Fruit fly (Drosophila melanogaster) whole organism, prepupa: ENCODE results near the gene Naa15-16.
A peak's percentile ranks its signal among the peaks of the same experiment; 100 is the strongest.

Source experiments
- Blimp-1 ChIP-seq: fragments of 200-800 bp; sonication (Bioruptor generic); optimal IDR thresholded peaks from 3 replicates; lab custom pipeline; 2017; ENCODE audit warnings: missing biosample characterization, missing genetic modification characterization, mild to moderate bottlenecking, moderate library complexity, missing genetic modification reagents
- CG10631 ChIP-seq: fragments of 200-800 bp; sonication (Bioruptor generic); optimal IDR thresholded peaks from 2 replicates; lab custom pipeline; 2016; ENCODE audit warnings: missing biosample characterization, missing genetic modification characterization
- CG10669 ChIP-seq: fragments of 200-800 bp; sonication (Bioruptor generic); optimal IDR thresholded peaks from 3 replicates; lab custom pipeline; 2018; ENCODE audit warnings: missing biosample characterization, mild to moderate bottlenecking, missing genetic modification characterization, moderate library complexity
- CG11294 ChIP-seq: fragments of 200-800 bp; sonication (Bioruptor generic); IDR thresholded peaks from 2 replicates; pipeline ENCODE4 v1.3.6; 2022; ENCODE audit warnings: missing biosample characterization, missing genetic modification characterization
- CG11902 ChIP-seq: fragments of 200-800 bp; sonication (Bioruptor generic); optimal IDR thresholded peaks from 3 replicates; lab custom pipeline; 2016; ENCODE audit warnings: missing biosample characterization, missing genetic modification characterization
- CG15336 ChIP-seq: fragments of 200-800 bp; sonication (Bioruptor generic); IDR thresholded peaks from 2 replicates; pipeline ENCODE4 v1.3.6; 2022; ENCODE audit warnings: missing biosample characterization, missing genetic modification characterization
- CG1621 ChIP-seq: fragments of 200-800 bp; sonication (Bioruptor generic); optimal IDR thresholded peaks from 3 replicates; lab custom pipeline; 2018; ENCODE audit warnings: missing biosample characterization, mild to moderate bottlenecking, missing genetic modification characterization
- CG3032 ChIP-seq: fragments of 200-800 bp; optimal IDR thresholded peaks from 2 replicates; lab custom pipeline; 2019; ENCODE audit warnings: missing biosample characterization, mild to moderate bottlenecking, missing genetic modification characterization, moderate library complexity
- CG31627 ChIP-seq: fragments of 200-800 bp; sonication (Bioruptor generic); optimal IDR thresholded peaks from 3 replicates; lab custom pipeline; 2016; ENCODE audit warnings: missing biosample characterization, missing genetic modification characterization
- CG32006 ChIP-seq: fragments of 200-800 bp; sonication (Bioruptor generic); optimal IDR thresholded peaks from 3 replicates; lab custom pipeline; 2017; ENCODE audit warnings: missing biosample characterization, mild to moderate bottlenecking, missing genetic modification characterization
- CG3919 ChIP-seq: fragments of 200-800 bp; sonication (Bioruptor generic); optimal IDR thresholded peaks from 3 replicates; lab custom pipeline; 2016; ENCODE audit warnings: missing biosample characterization, missing genetic modification characterization
- CG6276 ChIP-seq: fragments of 200-800 bp; sonication (Bioruptor generic); optimal IDR thresholded peaks from 2 replicates; lab custom pipeline; 2017; ENCODE audit warnings: missing biosample characterization, mild to moderate bottlenecking, missing genetic modification characterization
- CG6792 ChIP-seq: fragments of 200-800 bp; sonication (Bioruptor generic); optimal IDR thresholded peaks from 3 replicates; lab custom pipeline; 2016; ENCODE audit warnings: missing biosample characterization, missing genetic modification characterization
- CG6808 ChIP-seq: fragments of 200-800 bp; sonication (Bioruptor generic); optimal IDR thresholded peaks from 3 replicates; lab custom pipeline; 2017; ENCODE audit warnings: missing biosample characterization, missing genetic modification characterization, mild to moderate bottlenecking, moderate library complexity, missing genetic modification reagents
- CG6854 ChIP-seq: fragments of 200-800 bp; sonication (Bioruptor generic); optimal IDR thresholded peaks from 2 replicates; lab custom pipeline; 2017; ENCODE audit warnings: missing biosample characterization, mild to moderate bottlenecking, missing genetic modification characterization
- CG7368 ChIP-seq: fragments of 200-800 bp; sonication (Bioruptor generic); optimal IDR thresholded peaks from 3 replicates; lab custom pipeline; 2016; ENCODE audit warnings: missing biosample characterization, missing genetic modification characterization
- CG8119 ChIP-seq: fragments of 200-800 bp; sonication (Bioruptor generic); IDR thresholded peaks from 3 replicates; pipeline ENCODE4 v1.3.6; 2022; ENCODE audit warnings: missing biosample characterization, missing genetic modification characterization
- CG8319 ChIP-seq: fragments of 200-800 bp; sonication (Bioruptor generic); optimal IDR thresholded peaks from 3 replicates; lab custom pipeline; 2016; ENCODE audit warnings: missing biosample characterization, missing genetic modification characterization
- CG8632 ChIP-seq: fragments of 200-800 bp; sonication (Bioruptor generic); optimal IDR thresholded peaks from 3 replicates; lab custom pipeline; 2016; ENCODE audit warnings: missing biosample characterization, missing genetic modification characterization
- CG9139 ChIP-seq: fragments of 200-800 bp; sonication (Bioruptor generic); optimal IDR thresholded peaks from 3 replicates; lab custom pipeline; 2017; ENCODE audit warnings: missing biosample characterization, mild to moderate bottlenecking, missing genetic modification characterization
- Eip75B ChIP-seq: fragments of 200-800 bp; sonication (Bioruptor generic); optimal IDR thresholded peaks from 3 replicates; lab custom pipeline; 2016; ENCODE audit warnings: missing biosample characterization, missing genetic modification characterization
- Eip78C ChIP-seq: fragments of 200-800 bp; sonication (Bioruptor generic); peaks from one replicate; lab custom pipeline; 2016; ENCODE audit warnings: missing biosample characterization, missing genetic modification characterization
- Eip93F ChIP-seq: fragments of 200-800 bp; sonication (Bioruptor generic); optimal IDR thresholded peaks from 2 replicates; lab custom pipeline; 2016; ENCODE audit warnings: missing biosample characterization, mild to moderate bottlenecking, missing genetic modification characterization
- Ets96B ChIP-seq: fragments of 200-800 bp; optimal IDR thresholded peaks from 2 replicates; lab custom pipeline; 2019; ENCODE audit warnings: missing biosample characterization, mild to moderate bottlenecking, missing genetic modification characterization, moderate library complexity
- Gug ChIP-seq: fragments of 200-800 bp; sonication (Bioruptor generic); IDR thresholded peaks from 2 replicates; pipeline ENCODE4 v1.3.6; 2022; ENCODE audit warnings: missing biosample characterization, missing genetic modification characterization
- Hr38 ChIP-seq: sonication (Bioruptor generic); optimal IDR thresholded peaks from 2 replicates; lab custom pipeline; 2016; ENCODE audit warnings: missing biosample characterization, missing genetic modification characterization
- Hr4 ChIP-seq: fragments of 200-800 bp; sonication (Bioruptor generic); optimal IDR thresholded peaks from 3 replicates; lab custom pipeline; 2016; ENCODE audit warnings: missing biosample characterization, missing genetic modification characterization
- Met ChIP-seq: fragments of 200-800 bp; sonication (Bioruptor generic); optimal IDR thresholded peaks from 3 replicates; lab custom pipeline; 2016; ENCODE audit warnings: missing biosample characterization, missing genetic modification characterization
- OdsH ChIP-seq: fragments of 200-800 bp; sonication (Bioruptor generic); optimal IDR thresholded peaks from 3 replicates; lab custom pipeline; 2016; ENCODE audit warnings: missing biosample characterization, missing genetic modification characterization
- Smox ChIP-seq: fragments of 200-800 bp; sonication (Bioruptor generic); optimal IDR thresholded peaks from 3 replicates; lab custom pipeline; 2016; ENCODE audit warnings: missing biosample characterization, missing genetic modification characterization
- Sox102F ChIP-seq: fragments of 200-800 bp; sonication (Bioruptor generic); optimal IDR thresholded peaks from 2 replicates; lab custom pipeline; 2016; ENCODE audit warnings: missing biosample characterization, mild to moderate bottlenecking, missing genetic modification characterization
- Sox14 ChIP-seq: fragments of 200-800 bp; sonication (Bioruptor generic); optimal IDR thresholded peaks from 3 replicates; lab custom pipeline; 2016; ENCODE audit warnings: missing biosample characterization, missing genetic modification characterization
- Sox15 ChIP-seq: fragments of 200-800 bp; sonication (Bioruptor generic); optimal IDR thresholded peaks from 3 replicates; lab custom pipeline; 2016; ENCODE audit warnings: missing biosample characterization, missing genetic modification characterization
- achi ChIP-seq: fragments of 200-800 bp; sonication (Bioruptor generic); optimal IDR thresholded peaks from 3 replicates; lab custom pipeline; 2016; ENCODE audit warnings: missing biosample characterization, missing genetic modification characterization
- acj6 ChIP-seq: fragments of 200-800 bp; sonication (Bioruptor generic); optimal IDR thresholded peaks from 3 replicates; lab custom pipeline; 2016; ENCODE audit warnings: missing biosample characterization, missing genetic modification characterization
- cyc ChIP-seq: fragments of 200-800 bp; sonication (Bioruptor generic); optimal IDR thresholded peaks from 3 replicates; lab custom pipeline; 2016; ENCODE audit warnings: missing biosample characterization, missing genetic modification characterization
- dsx ChIP-seq: fragments of 200-800 bp; optimal IDR thresholded peaks from 3 replicates; lab custom pipeline; 2019; ENCODE audit warnings: missing biosample characterization, mild to moderate bottlenecking, missing genetic modification characterization, moderate library complexity; ENCODE audit not compliant: poor library complexity, severe bottlenecking
- esn ChIP-seq: fragments of 200-800 bp; sonication (Bioruptor generic); optimal IDR thresholded peaks from 2 replicates; lab custom pipeline; 2016; ENCODE audit warnings: missing biosample characterization, mild to moderate bottlenecking, missing genetic modification characterization, moderate library complexity
- fd85E ChIP-seq: fragments of 200-800 bp; sonication (Bioruptor generic); optimal IDR thresholded peaks from 3 replicates; lab custom pipeline; 2016; ENCODE audit warnings: missing biosample characterization, missing genetic modification characterization
- fkh ChIP-seq: fragments of 200-800 bp; sonication (Bioruptor generic); optimal IDR thresholded peaks from 3 replicates; lab custom pipeline; 2017; ENCODE audit warnings: missing biosample characterization, mild to moderate bottlenecking, missing genetic modification characterization, moderate library complexity
- lz ChIP-seq: fragments of 200-800 bp; sonication (Bioruptor generic); optimal IDR thresholded peaks from 3 replicates; lab custom pipeline; 2016; ENCODE audit warnings: missing biosample characterization, missing genetic modification characterization
- net ChIP-seq: fragments of 200-800 bp; sonication (Bioruptor generic); optimal IDR thresholded peaks from 3 replicates; lab custom pipeline; 2016; ENCODE audit warnings: missing biosample characterization, missing genetic modification characterization
- salr ChIP-seq, 2 experiments: fragments of 200-800 bp; sonication (Bioruptor generic); optimal IDR thresholded peaks; 3 replicates each; lab custom pipeline; 2016 to 2018; ENCODE audit warnings: missing biosample characterization in 2 of 2, missing genetic modification characterization in 2 of 2, mild to moderate bottlenecking in 1 of 2
- spab ChIP-seq: fragments of 200-800 bp; sonication (Bioruptor generic); optimal IDR thresholded peaks from 2 replicates; lab custom pipeline; 2017; ENCODE audit warnings: missing biosample characterization, mild to moderate bottlenecking, missing genetic modification characterization, missing genetic modification reagents
- ss ChIP-seq, 2 experiments: fragments of 200-800 bp; sonication (Bioruptor generic); optimal IDR thresholded peaks; 2 replicates in 1 of 2; 3 replicates in 1 of 2; lab custom pipeline; 2017 to 2018; ENCODE audit warnings: mild to moderate bottlenecking in 2 of 2, missing biosample characterization in 2 of 2, missing genetic modification characterization in 2 of 2, moderate library complexity in 1 of 2
- svp ChIP-seq: fragments of 200-800 bp; sonication (Bioruptor generic); peaks from one replicate; lab custom pipeline; 2016; ENCODE audit warnings: missing biosample characterization, missing genetic modification characterization
- topi ChIP-seq: fragments of 200-800 bp; sonication (Bioruptor generic); optimal IDR thresholded peaks from 3 replicates; lab custom pipeline; 2016; ENCODE audit warnings: missing biosample characterization, missing genetic modification characterization
- vri ChIP-seq: fragments of 200-800 bp; sonication (Bioruptor generic); optimal IDR thresholded peaks from 3 replicates; lab custom pipeline; 2016; ENCODE audit warnings: missing biosample characterization, mild to moderate bottlenecking, missing genetic modification characterization

Naa15-16 gene

dm6 chrX:19479869-19480326 is at the start of gene Naa15-16, which contains the start of gene mRpS14:
TSS of gene Naa15-16 (plus strand) at chrX:19479984.
TSS of gene mRpS14 (minus strand) at chrX:19480238.
- no peak for TF ChIP-seq ss (GFP tag; optimal IDR thresholded peaks at IDR 0.05; lab: Kevin White, UChicago)
- peak; percentile 74 for TF ChIP-seq dsx (GFP tag; lab: Kevin White, UChicago)
- peak; percentile 45 for TF ChIP-seq Sox14 (GFP tag; lab: Kevin White, UChicago)

DNA sequence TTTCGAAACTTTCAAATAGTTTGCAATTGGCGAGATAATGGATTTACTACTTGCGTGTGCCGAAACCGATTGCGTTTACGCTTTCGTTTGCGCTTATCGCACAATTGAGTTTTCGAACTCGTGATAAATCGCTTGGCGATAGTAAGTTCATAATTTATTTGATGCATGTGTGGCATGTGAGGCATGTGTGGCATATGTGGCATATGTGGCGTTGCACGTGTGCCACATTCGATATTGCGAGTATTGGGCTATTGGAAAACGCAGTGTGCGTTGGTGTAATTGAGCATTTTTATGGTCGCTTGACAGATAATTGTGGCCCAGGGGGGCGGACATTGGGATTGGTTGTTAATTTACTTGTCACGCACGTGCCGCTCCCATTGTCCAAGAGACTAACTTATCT is 46.0 kb upstream of the Naa15-16 start:
- TF ChIP-seq CG1621 (tag; lab: Kevin White, UChicago): no peak

dm6 chrX:19448297-19448696 is 31.5 kb upstream of the Naa15-16 start:
- TF ChIP-seq CG8319 (no peak), CG10631 (GFP tag; lab: Kevin White, UChicago) (no peak), Gug (GFP tag; lab: Robert Waterston, UW) (no peak), Smox (no peak), CG6276 (GFP tag; lab: Kevin White, UChicago) (no peak), fd85E (GFP tag; lab: Kevin White, UChicago) (no peak), CG11294 (GFP tag; lab: Robert Waterston, UW) (no peak), lz (no peak), CG31627 (GFP tag; lab: Kevin White, UChicago) (no peak), Blimp-1 (GFP tag; lab: Kevin White, UChicago) (no peak), Ets96B (tag; lab: Kevin White, UChicago) (no peak), CG3032 (tag; lab: Kevin White, UChicago) (peak; percentile 0), Eip78C (GFP tag; lab: Kevin White, UChicago) (peak; percentile 70), CG8119 (GFP tag; lab: Robert Waterston, UW) (0 out of 3 replicates have a peak, but pooled peaks have one; percentile 32), achi (GFP tag; lab: Kevin White, UChicago) (peak; percentile 2), Eip93F (GFP tag; lab: Kevin White, UChicago) (no peak), CG15336 (GFP tag; lab: Robert Waterston, UW) (no peak), Met (GFP tag; lab: Kevin White, UChicago) (no peak), CG6854 (GFP tag; lab: Kevin White, UChicago) (no peak), dsx (GFP tag; lab: Kevin White, UChicago) (no peak), Sox15 (no peak), Hr38 (GFP tag; lab: Kevin White, UChicago) (no peak), CG11902 (GFP tag; lab: Kevin White, UChicago) (no peak), CG7368 (GFP tag; lab: Kevin White, UChicago) (no peak), topi (GFP tag; lab: Kevin White, UChicago) (no peak), svp (GFP tag; lab: Kevin White, UChicago) (peak; percentile 54), net (GFP tag; lab: Kevin White, UChicago) (no peak), cyc (no peak), CG6792 (no peak), fkh (GFP tag; lab: Kevin White, UChicago) (no peak), CG1621 (tag; lab: Kevin White, UChicago) (no peak), CG3919 (GFP tag; lab: Kevin White, UChicago) (peak; percentile 1), acj6 (GFP tag; lab: Kevin White, UChicago) (no peak), CG32006 (GFP tag; lab: Kevin White, UChicago) (peak; percentile 35), CG6808 (no peak), esn (GFP tag; lab: Kevin White, UChicago) (no peak), salr (GFP tag; optimal IDR thresholded peaks at IDR 0.05; lab: Kevin White, UChicago) (peak in 1 of 2 experiments; percentile 25), spab (GFP tag; lab: Kevin White, UChicago) (no peak), Sox102F (no peak), OdsH (GFP tag; lab: Kevin White, UChicago) (peak; percentile 8), Hr4 (GFP tag; lab: Kevin White, UChicago) (peak; percentile 13), Eip75B (GFP tag; lab: Kevin White, UChicago) (peak; percentile 9), CG10669 (GFP tag; lab: Kevin White, UChicago) (no peak), vri (GFP tag; lab: Kevin White, UChicago) (no peak), CG8632 (GFP tag; lab: Kevin White, UChicago) (no peak), CG9139 (GFP tag; lab: Kevin White, UChicago) (no peak)
